Worm (Caenorhabditis elegans): ENCODE data around the gene T24E12.13.

Gene T24E12.13

DNA sequence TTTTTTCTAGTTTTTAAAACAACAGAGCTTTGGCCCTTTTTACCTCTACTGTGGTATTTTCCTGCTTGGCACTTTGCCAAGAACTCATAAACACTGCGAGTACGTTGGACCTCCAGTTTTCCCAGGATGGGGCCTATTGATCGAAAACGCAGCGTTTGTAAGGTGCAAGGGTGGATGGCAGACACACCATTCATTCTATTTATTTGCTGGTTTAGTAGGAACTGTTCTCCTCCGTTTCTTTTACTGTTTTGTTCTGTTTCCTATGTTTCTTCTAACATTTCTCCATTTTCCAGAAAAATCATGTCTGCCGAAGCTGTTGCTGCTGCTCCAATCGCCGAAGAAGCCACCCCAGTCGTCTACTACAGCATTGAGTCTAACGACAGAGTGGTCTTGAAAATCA, 36.6 kb downstream of the T24E12.13 start, which contains the start of gene skr-15:
TSS of gene skr-15 (plus strand) at position 301 of the 400 bp plus-strand sequence.
- TF ChIP-seq C06A6.2 (GFP tag; conservative IDR thresholded peaks at IDR 0.05) (no peak), F39B2.1 (GFP tag; IDR thresholded peaks at IDR 0.05) (no peak), zim-3 (tag; optimal IDR thresholded peaks at IDR 0.05) (no peak), mel-28 (tag; optimal IDR thresholded peaks at IDR 0.05; ENCODE audit: borderline replicate concordance) (no peak), F55B11.4 (tag; optimal IDR thresholded peaks at IDR 0.05; ENCODE audit: borderline replicate concordance, insufficient read depth) (no peak), nhr-90 (tag; optimal IDR thresholded peaks at IDR 0.05) (no peak), ceh-27 (GFP tag; optimal IDR thresholded peaks at IDR 0.05) (no peak), attf-6 (GFP tag; IDR thresholded peaks at IDR 0.05) (no peak), K12H6.12 (tag; optimal IDR thresholded peaks at IDR 0.05) (no peak)

DNA sequence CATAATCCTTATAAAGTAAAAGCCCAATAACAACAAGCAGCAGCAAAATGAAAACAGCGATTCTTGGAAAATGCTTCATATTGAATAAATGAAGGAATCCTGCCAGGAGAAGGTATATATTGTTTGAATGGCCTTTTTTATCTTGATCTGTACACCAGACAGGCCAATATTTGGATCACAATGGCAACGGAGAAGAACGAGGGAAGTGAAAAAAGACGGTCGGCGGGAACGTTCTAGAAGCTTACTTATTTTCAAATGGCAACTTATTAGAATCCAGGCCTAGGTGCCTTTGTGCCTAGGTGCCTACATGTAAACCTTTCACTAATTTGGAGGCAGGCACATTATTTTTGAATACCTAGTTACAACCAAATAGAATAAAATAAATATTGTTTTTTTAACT, 40.5 kb downstream of the T24E12.13 start, which contains the start of gene F54D10.8:
TSS of gene F54D10.8 (minus strand) at position 101 of the 400 bp plus-strand sequence.
- TF ChIP-seq egrh-3 (GFP tag; IDR thresholded peaks at IDR 0.05), result no peak
- no peak for TF ChIP-seq let-607 (tag; optimal IDR thresholded peaks at IDR 0.05)
- TF ChIP-seq T26A5.8 (tag; optimal IDR thresholded peaks at IDR 0.05), result no peak
- TF ChIP-seq Y67H2A.10 (GFP tag; conservative IDR thresholded peaks at IDR 0.05), result no peak
- TF ChIP-seq lag-1 (GFP tag; IDR thresholded peaks at IDR 0.05), result no peak
- no peak for TF ChIP-seq akir-1 (GFP tag; optimal IDR thresholded peaks at IDR 0.05)
- no peak for TF ChIP-seq snpc-3.4 (tag; optimal IDR thresholded peaks at IDR 0.05)

DNA sequence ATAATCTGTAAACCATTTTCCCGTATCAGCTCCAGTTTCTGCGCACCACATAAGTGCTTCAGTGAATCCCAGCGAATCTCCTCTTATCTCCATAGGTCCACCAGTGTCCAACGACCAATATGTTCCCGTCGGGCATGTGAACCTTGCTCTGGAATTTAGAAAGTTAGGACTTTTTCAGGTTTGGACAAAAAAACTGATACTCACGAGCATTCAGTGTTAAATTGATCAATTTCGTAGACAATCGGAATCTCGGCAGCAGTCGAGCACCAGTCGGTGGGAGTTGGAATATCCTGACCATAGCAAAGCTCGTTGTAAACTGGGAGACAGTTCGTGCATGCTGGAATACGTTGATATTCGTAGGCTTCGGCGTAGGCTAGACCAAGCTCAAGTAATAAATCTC, 42.4 kb downstream of the T24E12.13 start:
- TF ChIP-seq hmg-20 (GFP tag; IDR thresholded peaks at IDR 0.05) (no peak), F23B12.7 (tag; optimal IDR thresholded peaks at IDR 0.05; ENCODE audit: insufficient read depth) (no peak), attf-5 (GFP tag; optimal IDR thresholded peaks at IDR 0.05) (no peak), hsf-1 (GFP tag; IDR thresholded peaks at IDR 0.05) (no peak), ets-4 (GFP tag; optimal IDR thresholded peaks at IDR 0.05) (no peak), nfya-1 (tag; optimal IDR thresholded peaks at IDR 0.05; ENCODE audit: borderline replicate concordance, insufficient read depth) (no peak), madf-8 (GFP tag; conservative IDR thresholded peaks at IDR 0.05) (no peak), rcor-1 (GFP tag; IDR thresholded peaks at IDR 0.05) (no peak), somi-1 (GFP tag; optimal IDR thresholded peaks at IDR 0.05) (no peak), dox-1 (GFP tag; IDR thresholded peaks at IDR 0.05) (no peak), ceh-100 (GFP tag; IDR thresholded peaks at IDR 0.05) (no peak), ztf-26 (tag; optimal IDR thresholded peaks at IDR 0.05) (no peak), bed-1 (GFP tag; IDR thresholded peaks at IDR 0.05) (no peak), Y79H2A.3 (GFP tag; conservative IDR thresholded peaks at IDR 0.05) (no peak), B0035.1 (tag; optimal IDR thresholded peaks at IDR 0.05) (no peak), lir-1 (GFP tag; conservative IDR thresholded peaks at IDR 0.05) (no peak)

DNA sequence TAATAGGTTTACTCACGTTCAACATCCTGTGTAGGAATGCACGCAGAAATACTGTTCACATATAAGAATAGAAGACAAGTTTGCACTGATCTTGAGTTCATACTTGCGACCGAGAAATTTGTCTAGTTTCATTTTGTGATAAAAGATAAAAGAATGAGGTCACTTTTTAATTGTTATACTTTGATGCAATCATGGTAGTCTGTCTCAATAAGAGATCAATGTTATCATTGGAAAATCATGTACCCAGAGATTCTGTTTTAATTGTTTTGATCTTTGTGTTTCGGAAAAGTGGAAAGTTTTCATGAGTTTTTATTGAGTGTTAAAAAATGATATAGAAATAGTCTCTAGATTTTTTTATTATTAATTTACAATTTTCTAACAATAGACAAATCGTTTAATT, 45.1 kb downstream of the T24E12.13 start, which contains the start of gene F54D10.9:
TSS of gene F54D10.9 (minus strand) at position 101 of the 400 bp plus-strand sequence.
- TF ChIP-seq T26A5.8 (tag; optimal IDR thresholded peaks at IDR 0.05) (no peak), B0019.2 (GFP tag; conservative IDR thresholded peaks at IDR 0.05) (no peak), ceh-91 (GFP tag; IDR thresholded peaks at IDR 0.05) (no peak), snpc-4 (GFP tag; optimal IDR thresholded peaks at IDR 0.05) (no peak), snpc-4 (tag; optimal IDR thresholded peaks at IDR 0.05) (no peak), Y67H2A.10 (GFP tag; conservative IDR thresholded peaks at IDR 0.05) (no peak), nhr-179 (tag; optimal IDR thresholded peaks at IDR 0.05) (no peak), F55B11.4 (tag; optimal IDR thresholded peaks at IDR 0.05; ENCODE audit: borderline replicate concordance, insufficient read depth) (no peak), somi-1 (GFP tag; optimal IDR thresholded peaks at IDR 0.05) (no peak), C17E4.6 (GFP tag; IDR thresholded peaks at IDR 0.05) (no peak), die-1 (tag; optimal IDR thresholded peaks at IDR 0.05) (no peak), nhr-90 (tag; optimal IDR thresholded peaks at IDR 0.05) (no peak), nhr-120 (GFP tag; IDR thresholded peaks at IDR 0.05) (no peak), egl-44 (GFP tag; IDR thresholded peaks at IDR 0.05) (no peak), F23B12.7 (tag; optimal IDR thresholded peaks at IDR 0.05; ENCODE audit: insufficient read depth) (no peak)

All from whole organism, young adult.